Fruit fly (Drosophila melanogaster) whole organism, embryonic: ENCODE measurements around the gene CG31103.

Source experiments
- Adf1 ChIP-seq: fragments of 200-800 bp; sonication (Bioruptor generic); IDR thresholded peaks from 2 replicates; pipeline ENCODE4 v1.3.6; 2022; ENCODE audit warnings: missing biosample characterization, missing genetic modification characterization
- CG12071 ChIP-seq: fragments of 200-800 bp; sonication (Bioruptor generic); optimal IDR thresholded peaks from 3 replicates; lab custom pipeline; 2018; ENCODE audit warnings: missing biosample characterization, mild to moderate bottlenecking, missing genetic modification characterization
- CG14667 ChIP-seq: fragments of 200-800 bp; sonication (Bioruptor generic); IDR thresholded peaks from 2 replicates; pipeline ENCODE4 v1.3.6; 2022; ENCODE audit warnings: missing biosample characterization, missing genetic modification characterization
- CG15011 ChIP-seq: fragments of 200-800 bp; sonication (Bioruptor generic); optimal IDR thresholded peaks from 3 replicates; lab custom pipeline; 2018; ENCODE audit warnings: missing biosample characterization, mild to moderate bottlenecking, missing genetic modification characterization
- CG1529 ChIP-seq: fragments of 200-800 bp; sonication (Bioruptor generic); optimal IDR thresholded peaks from 3 replicates; lab custom pipeline; 2018; ENCODE audit warnings: missing biosample characterization, missing genetic modification characterization
- CG1832 ChIP-seq: fragments of 200-800 bp; sonication (Bioruptor generic); optimal IDR thresholded peaks from 2 replicates; lab custom pipeline; 2017; ENCODE audit warnings: missing biosample characterization, mild to moderate bottlenecking, missing genetic modification characterization, inconsistent platforms
- CG3726 ChIP-seq: fragments of 200-800 bp; sonication (Bioruptor generic); IDR thresholded peaks from 3 replicates; pipeline ENCODE4, ENCODE4 v1.3.6; 2022; ENCODE audit warnings: missing biosample characterization, missing genetic modification characterization
- CG4360 ChIP-seq: fragments of 200-800 bp; sonication (Bioruptor generic); IDR thresholded peaks from 2 replicates; pipeline ENCODE4 v1.3.6; 2022; ENCODE audit warnings: missing biosample characterization, missing genetic modification characterization
- CG5245 ChIP-seq: fragments of 200-800 bp; sonication (Bioruptor generic); optimal IDR thresholded peaks from 3 replicates; lab custom pipeline; 2016; ENCODE audit warnings: missing biosample characterization, missing genetic modification characterization
- CG6254 ChIP-seq: fragments of 200-800 bp; sonication (Bioruptor generic); optimal IDR thresholded peaks from 3 replicates; lab custom pipeline; 2017; ENCODE audit warnings: mild to moderate bottlenecking, missing biosample characterization, missing genetic modification reagents, missing genetic modification characterization
- CG7357 ChIP-seq: fragments of 200-800 bp; sonication (Bioruptor generic); IDR thresholded peaks from 3 replicates; pipeline ENCODE4 v1.3.6; 2022; ENCODE audit warnings: missing biosample characterization, missing genetic modification characterization
- CG7839 ChIP-seq: fragments of 200-800 bp; sonication (Bioruptor generic); optimal IDR thresholded peaks from 3 replicates; lab custom pipeline; 2018; ENCODE audit warnings: missing biosample characterization, mild to moderate bottlenecking, missing genetic modification characterization, moderate library complexity
- Dek ChIP-seq: fragments of 200-800 bp; sonication (Bioruptor generic); optimal IDR thresholded peaks from 3 replicates; lab custom pipeline; 2019; ENCODE audit warnings: missing biosample characterization, mild to moderate bottlenecking, missing genetic modification characterization, moderate library complexity
- Dp ChIP-seq: fragments of 200-800 bp; sonication (Bioruptor generic); optimal IDR thresholded peaks from 2 replicates; lab custom pipeline; 2018; ENCODE audit warnings: missing biosample characterization, mild to moderate bottlenecking, missing genetic modification characterization, moderate library complexity
- HLH54F ChIP-seq: fragments of 200-800 bp; sonication (Bioruptor generic); optimal IDR thresholded peaks from 3 replicates; lab custom pipeline; 2016; ENCODE audit warnings: missing biosample characterization, missing genetic modification characterization
- Max ChIP-seq: fragments of 200-800 bp; sonication (Bioruptor generic); optimal IDR thresholded peaks from 2 replicates; lab custom pipeline; 2016; ENCODE audit warnings: missing biosample characterization, mild to moderate bottlenecking, missing genetic modification characterization
- Meics ChIP-seq: fragments of 200-800 bp; sonication (Bioruptor generic); optimal IDR thresholded peaks from 2 replicates; lab custom pipeline; 2017; ENCODE audit warnings: missing biosample characterization, mild to moderate bottlenecking, missing genetic modification characterization
- Side ChIP-seq: fragments of 200-800 bp; sonication (Bioruptor generic); optimal IDR thresholded peaks from 2 replicates; lab custom pipeline; 2016; ENCODE audit warnings: missing biosample characterization, missing genetic modification characterization
- Sry-β ChIP-seq: fragments of 200-800 bp; sonication (Bioruptor generic); optimal IDR thresholded peaks from 2 replicates; lab custom pipeline; 2018; ENCODE audit warnings: missing biosample characterization, mild to moderate bottlenecking, missing genetic modification characterization, moderate library complexity
- Tbp ChIP-seq: fragments of >200 bp; optimal IDR thresholded peaks from 2 replicates; lab custom pipeline; 2018; ENCODE audit warnings: missing biosample characterization, missing genetic modification characterization
- bbx ChIP-seq: fragments of 200-800 bp; sonication (Bioruptor generic); IDR thresholded peaks from 2 replicates; pipeline ENCODE4 v1.3.6; 2022; ENCODE audit warnings: missing biosample characterization, missing genetic modification characterization; ENCODE audit not compliant: partially characterized antibody
- br ChIP-seq: fragments of >200 bp; optimal IDR thresholded peaks from 2 replicates; lab custom pipeline; 2017
- bsh ChIP-seq, 2 experiments: fragments of 200-800 bp; sonication (Bioruptor generic); optimal IDR thresholded peaks; 2 replicates each; lab custom pipeline; 2017 to 2018; ENCODE audit warnings: mild to moderate bottlenecking in 2 of 2, missing biosample characterization in 2 of 2, missing genetic modification characterization in 2 of 2, moderate library complexity in 1 of 2
- caup ChIP-seq: fragments of 200-800 bp; sonication (Bioruptor generic); optimal IDR thresholded peaks from 3 replicates; lab custom pipeline; 2017; ENCODE audit warnings: missing biosample characterization, mild to moderate bottlenecking, missing genetic modification characterization, moderate library complexity; ENCODE audit not compliant: severe bottlenecking
- cg ChIP-seq: fragments of 200-800 bp; sonication (Bioruptor generic); optimal IDR thresholded peaks from 3 replicates; lab custom pipeline; 2019; ENCODE audit warnings: missing biosample characterization, mild to moderate bottlenecking, missing genetic modification characterization, moderate library complexity
- crc ChIP-seq: fragments of 200-800 bp; sonication (Bioruptor generic); optimal IDR thresholded peaks from 2 replicates; lab custom pipeline; 2016; ENCODE audit warnings: missing biosample characterization, missing genetic modification characterization
- crol ChIP-seq: fragments of 200-800 bp; sonication (Bioruptor generic); IDR thresholded peaks from 2 replicates; pipeline ENCODE4 v1.3.6; 2022; ENCODE audit warnings: missing biosample characterization, missing genetic modification characterization
- crp ChIP-seq, 2 experiments: fragments of 200-800 bp; sonication (Bioruptor generic); optimal IDR thresholded peaks; 2 replicates in 1 of 2; 3 replicates in 1 of 2; lab custom pipeline; 2017; ENCODE audit warnings: missing biosample characterization in 2 of 2, missing genetic modification characterization in 2 of 2, mild to moderate bottlenecking in 1 of 2, moderate library complexity in 1 of 2
- dimm ChIP-seq: fragments of 200-800 bp; sonication (Bioruptor generic); IDR thresholded peaks from 2 replicates; pipeline ENCODE4 v1.3.6; 2022; ENCODE audit warnings: missing biosample characterization, missing genetic modification characterization
- ems ChIP-seq: fragments of 200-800 bp; sonication (Bioruptor generic); optimal IDR thresholded peaks from 3 replicates; lab custom pipeline; 2016; ENCODE audit warnings: missing biosample characterization, missing genetic modification characterization
- eyg ChIP-seq: fragments of 200-800 bp; sonication (Bioruptor generic); optimal IDR thresholded peaks from 3 replicates; lab custom pipeline; 2016; ENCODE audit warnings: missing biosample characterization, missing genetic modification characterization
- gfzf ChIP-seq: fragments of 200-800 bp; sonication (Bioruptor generic); optimal IDR thresholded peaks from 2 replicates; lab custom pipeline; 2016; ENCODE audit warnings: missing biosample characterization, mild to moderate bottlenecking, missing genetic modification characterization, moderate library complexity
- gt ChIP-seq: fragments of 200-800 bp; sonication (Bioruptor generic); IDR thresholded peaks from 2 replicates; pipeline ENCODE4 v1.3.6; 2022; ENCODE audit warnings: missing biosample characterization, missing genetic modification characterization
- inv ChIP-seq: fragments of 200-800 bp; sonication (Bioruptor generic); IDR thresholded peaks from 2 replicates; pipeline ENCODE4 v1.3.6; 2022; ENCODE audit warnings: missing biosample characterization, missing genetic modification characterization; ENCODE audit not compliant: partially characterized antibody
- kni ChIP-seq: fragments of 200-800 bp; sonication (Bioruptor generic); optimal IDR thresholded peaks from 3 replicates; lab custom pipeline; 2017; ENCODE audit warnings: mild to moderate bottlenecking, missing biosample characterization, missing genetic modification reagents, missing genetic modification characterization
- lab ChIP-seq: fragments of 200-800 bp; sonication (Bioruptor generic); optimal IDR thresholded peaks from 3 replicates; lab custom pipeline; 2017; ENCODE audit warnings: missing biosample characterization, missing genetic modification characterization, mild to moderate bottlenecking, moderate library complexity, missing genetic modification reagents
- lbe ChIP-seq: fragments of 200-800 bp; sonication (Bioruptor generic); optimal IDR thresholded peaks from 2 replicates; lab custom pipeline; 2016; ENCODE audit warnings: missing biosample characterization, mild to moderate bottlenecking, missing genetic modification characterization
- lmd ChIP-seq: fragments of 200-800 bp; sonication (Bioruptor generic); IDR thresholded peaks from 2 replicates; pipeline ENCODE4 v1.3.6; 2022; ENCODE audit warnings: missing biosample characterization, missing genetic modification characterization
- nmo ChIP-seq: fragments of 200-800 bp; sonication (Bioruptor generic); optimal IDR thresholded peaks from 2 replicates; lab custom pipeline; 2018; ENCODE audit warnings: missing biosample characterization, mild to moderate bottlenecking, missing genetic modification characterization, moderate library complexity
- phol ChIP-seq: fragments of 200-800 bp; sonication (Bioruptor generic); optimal IDR thresholded peaks from 3 replicates; lab custom pipeline; 2018; ENCODE audit warnings: missing biosample characterization, mild to moderate bottlenecking, missing genetic modification characterization, moderate library complexity
- pros ChIP-seq: fragments of 200-800 bp; sonication (Bioruptor generic); optimal IDR thresholded peaks from 3 replicates; lab custom pipeline; 2019; ENCODE audit warnings: missing biosample characterization, mild to moderate bottlenecking, missing genetic modification characterization, moderate library complexity
- ro ChIP-seq: fragments of 200-800 bp; sonication (Bioruptor generic); IDR thresholded peaks from 2 replicates; pipeline ENCODE4 v1.3.6; 2022; ENCODE audit warnings: missing biosample characterization, missing genetic modification characterization
- row ChIP-seq: fragments of 200-800 bp; sonication (Bioruptor generic); IDR thresholded peaks from 3 replicates; pipeline ENCODE4 v1.3.6; 2022; ENCODE audit warnings: missing biosample characterization, missing genetic modification characterization
- sc ChIP-seq, 3 experiments: fragments of >200 bp in 2 of 3; fragments of 200-800 bp in 1 of 3; sonication (Bioruptor generic) in 1 of 3; optimal IDR thresholded peaks; 2 replicates in 2 of 3; 3 replicates in 1 of 3; lab custom pipeline; 2017; ENCODE audit warnings: mild to moderate bottlenecking in 1 of 3, missing biosample characterization in 1 of 3, missing genetic modification characterization in 1 of 3, missing genetic modification reagents in 1 of 3
- slou ChIP-seq: fragments of 200-800 bp; sonication (Bioruptor generic); optimal IDR thresholded peaks from 3 replicates; lab custom pipeline; 2016; ENCODE audit warnings: missing biosample characterization, missing genetic modification characterization
- sug ChIP-seq: fragments of 200-800 bp; optimal IDR thresholded peaks from 2 replicates; lab custom pipeline; 2019; ENCODE audit warnings: missing biosample characterization, mild to moderate bottlenecking, missing genetic modification characterization, moderate library complexity
- tna ChIP-seq: fragments of 200-800 bp; sonication (Bioruptor generic); IDR thresholded peaks from 2 replicates; pipeline ENCODE4 v1.3.6; 2022; ENCODE audit warnings: missing biosample characterization, missing genetic modification characterization; ENCODE audit not compliant: partially characterized antibody
- trem ChIP-seq: fragments of 200-800 bp; optimal IDR thresholded peaks from 3 replicates; lab custom pipeline; 2019; ENCODE audit warnings: missing biosample characterization, mild to moderate bottlenecking, missing genetic modification characterization, moderate library complexity
- unpg ChIP-seq: fragments of 200-800 bp; sonication (Bioruptor generic); optimal IDR thresholded peaks from 3 replicates; lab custom pipeline; 2018; ENCODE audit warnings: missing biosample characterization, mild to moderate bottlenecking, missing genetic modification characterization, moderate library complexity
- zf30C ChIP-seq: fragments of 200-800 bp; sonication (Bioruptor generic); optimal IDR thresholded peaks from 3 replicates; lab custom pipeline; 2018; ENCODE audit warnings: missing biosample characterization, mild to moderate bottlenecking, missing genetic modification characterization

The CG31103 gene

dm6 chr3R:25178521-25178920 lies 40.6 kb upstream of the CG31103 start (continued):
- TF ChIP-seq Sry-β (GFP tag; lab: Kevin White, UChicago) (no peak), Tbp (GFP tag; lab: Kevin White, UChicago) (no peak), ro (GFP tag; lab: Robert Waterston, UW) (peak; percentile 49; the same call in 1 of the 2 replicates), CG12071 (no peak), Dp (GFP tag; lab: Kevin White, UChicago) (no peak), caup (GFP tag; lab: Kevin White, UChicago) (no peak), kni (no peak), gfzf (GFP tag; lab: Kevin White, UChicago) (no peak), crp (GFP tag; optimal IDR thresholded peaks at IDR 0.05; lab: Kevin White, UChicago) (no peak), phol (tag; lab: Kevin White, UChicago) (peak; percentile 53), ems (GFP tag; lab: Kevin White, UChicago) (no peak), CG5245 (GFP tag; lab: Kevin White, UChicago) (no peak), HLH54F (GFP tag; lab: Kevin White, UChicago) (peak; percentile 17), tna (GFP tag; lab: Robert Waterston, UW) (no peak), CG15011 (GFP tag; lab: Kevin White, UChicago) (no peak), CG1832 (GFP tag; lab: Kevin White, UChicago) (no peak), pros (GFP tag; lab: Kevin White, UChicago) (no peak), crol (GFP tag; lab: Robert Waterston, UW) (peak; percentile 46; the same call in 1 of the 2 replicates), Adf1 (GFP tag; lab: Robert Waterston, UW) (no peak), lbe (GFP tag; lab: Kevin White, UChicago) (peak; percentile 59), CG7357 (GFP tag; lab: Robert Waterston, UW) (peak; percentile 46; the same call in 1 of the 3 replicates), inv (GFP tag; lab: Robert Waterston, UW) (no peak), zf30C (GFP tag; lab: Kevin White, UChicago) (no peak), trem (tag; lab: Kevin White, UChicago) (peak; percentile 45), CG3726 (no peak), Dek (tag; lab: Kevin White, UChicago) (no peak), nmo (GFP tag; lab: Kevin White, UChicago) (peak; percentile 71), Max (GFP tag; lab: Kevin White, UChicago) (peak; percentile 28), br (lab: Kevin White, UChicago) (no peak), CG6254 (GFP tag; lab: Kevin White, UChicago) (peak; percentile 11), sc (optimal IDR thresholded peaks at IDR 0.05; lab: Kevin White, UChicago) (no peak), sc (GFP tag; optimal IDR thresholded peaks at IDR 0.05; lab: Kevin White, UChicago) (peak; percentile 76), bsh (GFP tag; optimal IDR thresholded peaks at IDR 0.05; lab: Kevin White, UChicago) (peak; percentile 25 to 86), gt (GFP tag; lab: Robert Waterston, UW) (0 out of 2 replicates have a peak, but pooled peaks have one; percentile 33), CG7839 (tag; lab: Kevin White, UChicago) (peak; percentile 75), CG1529 (GFP tag; lab: Kevin White, UChicago) (peak; percentile 63), row (GFP tag; lab: Robert Waterston, UW) (peak; percentile 81), lmd (GFP tag; lab: Robert Waterston, UW) (peak; percentile 50; the same call in 1 of the 2 replicates), sug (no peak), unpg (peak; percentile 62), lab (GFP tag; lab: Kevin White, UChicago) (peak; percentile 53), slou (no peak), Meics (GFP tag; lab: Kevin White, UChicago) (no peak), crc (GFP tag; lab: Kevin White, UChicago) (no peak), CG14667 (GFP tag; lab: Robert Waterston, UW) (peak; percentile 47; the same call in 1 of the 2 replicates), CG4360 (GFP tag; lab: Robert Waterston, UW) (peak; percentile 31; the same call in 1 of the 2 replicates), Side (GFP tag; lab: Kevin White, UChicago) (no peak), dimm (GFP tag; lab: Robert Waterston, UW) (peak; percentile 28; the same call in 1 of the 2 replicates), eyg (GFP tag; lab: Kevin White, UChicago) (no peak), cg (GFP tag; lab: Kevin White, UChicago) (no peak), bbx (GFP tag; lab: Robert Waterston, UW) (no peak)
